Worm (Caenorhabditis elegans) whole organism, late embryonic: ENCODE results near the gene R07E4.5.

ENCODE experiments used
- C08G9.2 ChIP-seq: sonication (generic microtip); optimal IDR thresholded peaks from 2 replicates; lab custom pipeline; 2016; ENCODE audit warnings: mild to moderate bottlenecking, missing genetic modification characterization, moderate library complexity, missing compliant biosample characterization
- C38D4.7 ChIP-seq: fragments of 200-800 bp; sonication (Bioruptor generic); optimal IDR thresholded peaks from 2 replicates; lab custom pipeline; 2018; ENCODE audit warnings: mild to moderate bottlenecking, missing genetic modification characterization, moderate library complexity, missing compliant biosample characterization
- F13H6.1 ChIP-seq: sonication (generic microtip); optimal IDR thresholded peaks from 2 replicates; lab custom pipeline; 2016; ENCODE audit warnings: missing genetic modification characterization, missing compliant biosample characterization
- K09A11.1 ChIP-seq: sonication (generic microtip); optimal IDR thresholded peaks from 2 replicates; lab custom pipeline; 2017; ENCODE audit warnings: antibody characterized with exemption, mild to moderate bottlenecking, missing genetic modification characterization, missing compliant biosample characterization; ENCODE audit not compliant: insufficient read depth
- T23F11.4 ChIP-seq: fragments of 200-800 bp; sonication (Bioruptor generic); optimal IDR thresholded peaks from 2 replicates; lab custom pipeline; 2018; ENCODE audit warnings: mild to moderate bottlenecking, missing genetic modification characterization, missing compliant biosample characterization
- ahr-1 ChIP-seq: sonication (generic microtip); optimal IDR thresholded peaks from 2 replicates; lab custom pipeline; 2016; ENCODE audit warnings: missing genetic modification characterization, missing compliant biosample characterization
- ceh-18 ChIP-seq: sonication (generic microtip); optimal IDR thresholded peaks from 2 replicates; lab custom pipeline; 2016; ENCODE audit warnings: missing genetic modification characterization, missing compliant biosample characterization
- ceh-2 ChIP-seq: sonication (generic microtip); optimal IDR thresholded peaks from 2 replicates; lab custom pipeline; 2016; ENCODE audit warnings: missing genotype, missing genetic modification characterization, missing compliant biosample characterization
- ceh-22 ChIP-seq: sonication (generic microtip); optimal IDR thresholded peaks from 2 replicates; lab custom pipeline; 2017; ENCODE audit warnings: missing biosample characterization, missing genetic modification characterization
- ceh-30 ChIP-seq: fragments of 150-350 bp; optimal IDR thresholded peaks from 2 replicates; lab custom pipeline; 2014; ENCODE audit warnings: missing biosample characterization, missing genetic modification characterization
- ceh-31 ChIP-seq: sonication (generic microtip); optimal IDR thresholded peaks from 2 replicates; lab custom pipeline; 2016; ENCODE audit warnings: missing genetic modification characterization, missing compliant biosample characterization
- ceh-34 ChIP-seq: sonication (generic microtip); optimal IDR thresholded peaks from 2 replicates; lab custom pipeline; 2016; ENCODE audit warnings: mild to moderate bottlenecking, missing genetic modification characterization, missing compliant biosample characterization
- ceh-45 ChIP-seq: fragments of 200-800 bp; sonication (Bioruptor generic); IDR thresholded peaks from 2 replicates; pipeline ENCODE4 v1.3.6; 2022; ENCODE audit warnings: missing genetic modification reagents, missing genetic modification characterization, missing compliant biosample characterization
- che-1 ChIP-seq: sonication (generic microtip); optimal IDR thresholded peaks from 2 replicates; lab custom pipeline; 2016; ENCODE audit warnings: mild to moderate bottlenecking, missing genetic modification characterization, missing compliant biosample characterization
- dmd-4 ChIP-seq: sonication (generic microtip); optimal IDR thresholded peaks from 2 replicates; lab custom pipeline; 2016; ENCODE audit warnings: borderline replicate concordance, missing genetic modification characterization, missing compliant biosample characterization
- dve-1 ChIP-seq: sonication (generic microtip); optimal IDR thresholded peaks from 2 replicates; lab custom pipeline; 2017; ENCODE audit warnings: antibody characterized with exemption, mild to moderate bottlenecking, missing genetic modification characterization, missing compliant biosample characterization
- elt-2 ChIP-seq: sonication (generic microtip); optimal IDR thresholded peaks from 2 replicates; lab custom pipeline; 2016; ENCODE audit warnings: missing genetic modification reagents, missing genetic modification characterization, missing compliant biosample characterization
- elt-4 ChIP-seq: sonication (generic microtip); optimal IDR thresholded peaks from 2 replicates; lab custom pipeline; 2016; ENCODE audit warnings: missing genetic modification characterization, missing compliant biosample characterization
- eyg-1 ChIP-seq: sonication (generic microtip); optimal IDR thresholded peaks from 2 replicates; lab custom pipeline; 2016; ENCODE audit warnings: missing genotype, missing genetic modification characterization, missing compliant biosample characterization
- fax-1 ChIP-seq: sonication (generic microtip); optimal IDR thresholded peaks from 2 replicates; lab custom pipeline; 2016; ENCODE audit warnings: missing genotype, missing genetic modification characterization, missing compliant biosample characterization
- fkh-10 ChIP-seq: fragments of 150-350 bp; optimal IDR thresholded peaks from 2 replicates; lab custom pipeline; 2014; ENCODE audit warnings: missing biosample characterization, missing genetic modification reagents, missing genetic modification characterization
- hlh-15 ChIP-seq: sonication (generic microtip); optimal IDR thresholded peaks from 2 replicates; lab custom pipeline; 2016; ENCODE audit warnings: missing genetic modification characterization, missing compliant biosample characterization
- lin-11 ChIP-seq: fragments of 200-800 bp; sonication (Bioruptor generic); optimal IDR thresholded peaks from 2 replicates; lab custom pipeline; 2018; ENCODE audit warnings: mild to moderate bottlenecking, missing genetic modification characterization, missing compliant biosample characterization
- odd-2 ChIP-seq: sonication (generic microtip); optimal IDR thresholded peaks from 2 replicates; lab custom pipeline; 2017; ENCODE audit warnings: antibody characterized with exemption, mild to moderate bottlenecking, missing genetic modification characterization, missing compliant biosample characterization
- pag-3 ChIP-seq: sonication (generic microtip); optimal IDR thresholded peaks from 2 replicates; lab custom pipeline; 2016; ENCODE audit warnings: missing compliant biosample characterization, missing genetic modification characterization, borderline replicate concordance
- pat-9 ChIP-seq: fragments of 200-800 bp; sonication (Bioruptor generic); optimal IDR thresholded peaks from 2 replicates; lab custom pipeline; 2018; ENCODE audit warnings: mild to moderate bottlenecking, missing genetic modification characterization, moderate library complexity, missing compliant biosample characterization
- pax-1 ChIP-seq: fragments of 150-350 bp; optimal IDR thresholded peaks from 2 replicates; lab custom pipeline; 2014; ENCODE audit warnings: missing biosample characterization, missing genetic modification characterization
- pros-1 ChIP-seq: fragments of 150-350 bp; optimal IDR thresholded peaks from 2 replicates; lab custom pipeline; 2014; ENCODE audit warnings: missing biosample characterization, missing genetic modification reagents, missing genetic modification characterization
- ref-2 ChIP-seq: sonication (generic microtip); optimal IDR thresholded peaks from 2 replicates; lab custom pipeline; 2016; ENCODE audit warnings: missing genetic modification characterization, missing compliant biosample characterization
- sdc-2 ChIP-seq: sonication (generic microtip); optimal IDR thresholded peaks from 2 replicates; lab custom pipeline; 2016; ENCODE audit warnings: missing genotype, missing genetic modification characterization, missing compliant biosample characterization
- sox-2 ChIP-seq: fragments of 200-800 bp; sonication (Bioruptor generic); IDR thresholded peaks from 2 replicates; pipeline ENCODE4 v1.3.6; 2022; ENCODE audit warnings: missing genetic modification reagents, missing genetic modification characterization, missing compliant biosample characterization
- sox-4 ChIP-seq: sonication (generic microtip); optimal IDR thresholded peaks from 2 replicates; lab custom pipeline; 2017; ENCODE audit warnings: mild to moderate bottlenecking, missing genetic modification characterization, inconsistent platforms, missing compliant biosample characterization
- tbx-7 ChIP-seq: sonication (generic microtip); optimal IDR thresholded peaks from 2 replicates; lab custom pipeline; 2016; ENCODE audit warnings: missing genotype, missing genetic modification characterization, missing compliant biosample characterization
- ttx-3 ChIP-seq: sonication (generic microtip); optimal IDR thresholded peaks from 2 replicates; lab custom pipeline; 2016; ENCODE audit warnings: missing genetic modification reagents, missing genetic modification characterization, missing compliant biosample characterization
- unc-3 ChIP-seq, 2 experiments: fragments of 200-800 bp in 1 of 2; sonication (Bioruptor generic) in 1 of 2; sonication (generic microtip) in 1 of 2; conservative IDR thresholded peaks in 1 of 2; optimal IDR thresholded peaks in 1 of 2; 2 replicates each; pipeline versions ENCODE4 v1.3.6 to Lab custom; 2016 to 2022; ENCODE audit warnings: missing compliant biosample characterization in 2 of 2, missing genetic modification characterization in 2 of 2, missing genetic modification reagents in 1 of 2
- unc-55 ChIP-seq: sonication (generic microtip); optimal IDR thresholded peaks from 2 replicates; lab custom pipeline; 2017; ENCODE audit warnings: missing biosample characterization, missing genetic modification reagents, missing genetic modification characterization

R07E4.5 gene

DNA sequence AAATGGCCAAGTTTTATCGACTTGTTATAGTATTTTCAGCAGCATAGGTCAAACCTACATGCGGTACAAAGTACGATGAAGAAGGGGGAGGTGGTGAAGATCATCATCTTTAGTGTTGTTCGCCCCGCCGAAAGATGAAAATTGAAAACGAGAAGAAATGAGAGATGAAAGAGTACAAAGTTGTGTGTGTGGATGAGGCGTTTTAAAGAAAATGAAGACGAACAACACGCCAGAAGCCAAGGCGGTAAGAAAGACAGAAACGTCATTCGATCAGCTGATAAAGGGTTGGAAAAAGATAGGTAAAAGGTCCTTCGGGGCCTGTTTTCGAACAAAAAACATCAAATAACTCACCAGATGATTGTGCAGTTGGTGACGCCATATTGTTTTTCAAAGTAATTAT lies 9.1 kb downstream of the R07E4.5 start:
- TF ChIP-seq T23F11.4 (no peak), ceh-45 (GFP tag; lab: Robert Waterston, UW) (no peak), pag-3 (tag; lab: Kevin White, UChicago) (no peak), sox-4 (no peak), unc-55 (GFP tag; lab: Kevin White, UChicago) (no peak), unc-3 (GFP tag; conservative IDR thresholded peaks at IDR 0.05; lab: Robert Waterston, UW) (no peak), unc-3 (tag; optimal IDR thresholded peaks at IDR 0.05; lab: Kevin White, UChicago) (no peak), pros-1 (tag; lab: Kevin White, UChicago) (no peak), F13H6.1 (tag; lab: Kevin White, UChicago) (no peak), che-1 (tag; lab: Kevin White, UChicago) (no peak), sox-2 (GFP tag; lab: Robert Waterston, UW) (no peak), C38D4.7 (GFP tag; lab: Kevin White, UChicago) (no peak), lin-11 (tag; lab: Kevin White, UChicago) (no peak), ceh-30 (tag; lab: Kevin White, UChicago) (no peak), ceh-2 (tag; lab: Kevin White, UChicago) (no peak), ref-2 (tag; lab: Kevin White, UChicago) (no peak), fkh-10 (no peak), hlh-15 (tag; lab: Kevin White, UChicago) (no peak), elt-4 (tag; lab: Kevin White, UChicago) (no peak), odd-2 (tag; lab: Kevin White, UChicago) (no peak)

DNA sequence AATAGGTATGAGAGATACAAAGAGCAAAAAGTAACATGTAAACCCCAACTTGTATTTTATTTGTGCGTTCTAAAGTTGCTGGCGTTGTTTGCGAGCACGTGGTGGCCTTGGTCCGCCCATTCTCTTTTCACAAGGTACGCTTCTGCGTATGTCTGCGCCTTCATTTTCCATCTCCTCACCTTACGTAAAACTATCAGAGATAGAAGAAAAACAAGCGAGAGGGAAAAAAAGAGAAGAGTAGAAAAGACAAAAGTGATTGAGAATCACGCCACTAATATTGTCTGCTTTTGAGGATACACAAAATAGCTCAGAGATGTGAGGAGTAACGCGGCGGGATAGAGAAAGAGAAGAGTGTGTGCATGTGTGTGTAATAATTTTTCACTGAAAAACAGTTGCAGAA lies 10.8 kb downstream of the R07E4.5 start:
- peak; percentile 78 for TF ChIP-seq ceh-18 (tag; lab: Kevin White, UChicago)
- TF ChIP-seq sox-4 = no peak
- no peak for TF ChIP-seq sdc-2 (tag; lab: Kevin White, UChicago)
- TF ChIP-seq, all 69 proteins: peak for 1

DNA sequence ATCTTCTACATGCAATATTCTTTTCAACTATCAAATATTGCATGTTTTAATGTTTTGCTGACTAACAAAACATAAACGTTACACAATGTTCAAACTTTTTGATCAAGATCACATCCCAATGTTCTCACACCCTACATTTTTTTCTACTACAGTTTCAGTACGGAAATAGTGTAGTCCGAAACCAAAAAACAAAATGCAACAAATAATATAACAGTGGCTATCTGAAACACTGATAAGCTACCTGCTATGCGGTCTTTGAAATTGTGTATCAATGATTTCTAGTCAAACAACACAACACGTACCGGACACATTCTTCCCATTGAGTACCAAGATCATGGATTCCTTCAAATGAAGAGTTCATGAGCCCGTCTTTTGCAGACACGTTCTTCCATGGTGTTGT lies 11.6 kb downstream of the R07E4.5 start:
- TF ChIP-seq C08G9.2 (tag; lab: Kevin White, UChicago) = no peak
- no peak for TF ChIP-seq ceh-34 (tag; lab: Kevin White, UChicago)
- TF ChIP-seq elt-2 (tag; lab: Kevin White, UChicago) = no peak
- no peak for TF ChIP-seq ceh-2 (tag; lab: Kevin White, UChicago)
- no peak for TF ChIP-seq fax-1 (tag; lab: Kevin White, UChicago)
- TF ChIP-seq ceh-18 (tag; lab: Kevin White, UChicago) = no peak
- no peak for TF ChIP-seq ceh-31 (tag; lab: Kevin White, UChicago)
- TF ChIP-seq eyg-1 = no peak
- no peak for TF ChIP-seq dmd-4 (tag; lab: Kevin White, UChicago)
- TF ChIP-seq pax-1 (tag; lab: Kevin White, UChicago) = no peak
- TF ChIP-seq ceh-22 (tag; lab: Kevin White, UChicago) = no peak
- TF ChIP-seq T23F11.4 = no peak
- TF ChIP-seq dve-1 (tag; lab: Kevin White, UChicago) = no peak
- no peak for TF ChIP-seq ahr-1 (tag; lab: Kevin White, UChicago)
- no peak for TF ChIP-seq unc-55 (GFP tag; lab: Kevin White, UChicago)

DNA sequence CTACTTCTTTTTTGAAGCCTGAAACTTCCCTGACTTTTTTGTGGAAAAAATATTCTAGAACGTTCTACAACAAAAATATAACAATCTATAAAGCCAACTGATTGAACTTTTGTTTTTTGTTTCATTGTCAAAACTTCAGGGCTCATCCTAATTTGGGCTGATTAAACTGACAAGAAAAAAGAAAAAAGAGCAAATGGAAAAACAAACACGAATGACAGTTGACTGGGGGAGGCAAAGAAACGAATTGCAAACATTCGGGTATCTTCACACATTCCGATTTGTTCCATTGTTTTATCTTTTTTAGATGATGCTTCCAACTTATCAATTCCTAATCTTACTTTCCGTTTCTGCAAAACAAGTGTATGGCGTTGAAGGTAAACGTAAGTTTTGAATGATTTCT lies 17.5 kb downstream of the R07E4.5 start, which contains the start of gene C46F4.3:
C46F4.3 (plus strand) TSS at position 301 of the 400 bp plus-strand sequence.
- no peak for TF ChIP-seq ahr-1 (tag; lab: Kevin White, UChicago)
- no peak for TF ChIP-seq ceh-22 (tag; lab: Kevin White, UChicago)
- no peak for TF ChIP-seq F13H6.1 (tag; lab: Kevin White, UChicago)
- TF ChIP-seq tbx-7 (tag; lab: Kevin White, UChicago) = no peak
- no peak for TF ChIP-seq sdc-2 (tag; lab: Kevin White, UChicago)
- no peak for TF ChIP-seq K09A11.1 (tag; lab: Kevin White, UChicago)
- TF ChIP-seq pat-9 (tag; lab: Kevin White, UChicago) = no peak
- TF ChIP-seq C08G9.2 (tag; lab: Kevin White, UChicago) = no peak
- TF ChIP-seq ttx-3 (tag; lab: Kevin White, UChicago) = no peak
- no peak for TF ChIP-seq che-1 (tag; lab: Kevin White, UChicago)
